Worm (Caenorhabditis elegans) whole organism, L1 larva: ENCODE data around the gene fbn-1.

Experiments
- C16A3.4 ChIP-seq: fragments of 150-350 bp; optimal IDR thresholded peaks from 2 replicates; lab custom pipeline; 2014; ENCODE audit warnings: missing biosample characterization, missing genetic modification characterization
- C34B4.2 ChIP-seq: sonication (generic microtip); optimal IDR thresholded peaks from 2 replicates; lab custom pipeline; 2017; ENCODE audit warnings: mild to moderate bottlenecking, missing genetic modification characterization, missing compliant biosample characterization
- F16B12.6 ChIP-seq: fragments of 150-350 bp; optimal IDR thresholded peaks from 2 replicates; lab custom pipeline; 2014; ENCODE audit warnings: missing biosample characterization, missing genetic modification characterization
- Y116A8C.19 ChIP-seq: sonication (generic microtip); optimal IDR thresholded peaks from 2 replicates; lab custom pipeline; 2016; ENCODE audit warnings: missing compliant biosample characterization, missing genetic modification characterization, borderline replicate concordance
- aha-1 ChIP-seq: fragments of 150-350 bp; optimal IDR thresholded peaks from 2 replicates; lab custom pipeline; 2014; ENCODE audit warnings: missing biosample characterization, missing genetic modification characterization
- alr-1 ChIP-seq: fragments of 200-800 bp; sonication (Bioruptor generic); optimal IDR thresholded peaks from 2 replicates; lab custom pipeline; 2018; ENCODE audit warnings: borderline replicate concordance, mild to moderate bottlenecking, missing genetic modification characterization, missing compliant biosample characterization
- blmp-1 ChIP-seq: fragments of 150-350 bp; optimal IDR thresholded peaks from 2 replicates; lab custom pipeline; 2014; ENCODE audit warnings: missing biosample characterization, missing genetic modification characterization
- ceh-82 ChIP-seq, 3 experiments: fragments of 150-350 bp in 1 of 3; sonication (generic microtip) in 2 of 3; optimal IDR thresholded peaks; 2 replicates each; lab custom pipeline; 2014 to 2017; ENCODE audit warnings: missing biosample characterization in 3 of 3, missing genetic modification characterization in 3 of 3
- ceh-88 ChIP-seq: fragments of 200-800 bp; sonication (Bioruptor generic); IDR thresholded peaks from 2 replicates; pipeline ENCODE4 v1.3.6; 2022; ENCODE audit warnings: missing genetic modification characterization, missing compliant biosample characterization
- ceh-90 ChIP-seq: sonication (generic microtip); optimal IDR thresholded peaks from 2 replicates; lab custom pipeline; 2016; ENCODE audit warnings: missing genetic modification characterization, missing compliant biosample characterization
- dpl-1 ChIP-seq, 3 experiments: fragments of 150-350 bp in 2 of 3; sonication (generic microtip) in 1 of 3; optimal IDR thresholded peaks; 2 replicates each; lab custom pipeline; 2014 to 2017; ENCODE audit warnings: missing biosample characterization in 3 of 3, missing genetic modification characterization in 3 of 3, missing genetic modification reagents in 3 of 3
- efl-1 ChIP-seq, 4 experiments: fragments of 150-350 bp; optimal IDR thresholded peaks in 3 of 4; peaks in 1 of 4; 1 replicate in 1 of 4; 2 replicates in 3 of 4; lab custom pipeline; 2014; ENCODE audit warnings: missing biosample characterization in 2 of 4, missing genetic modification characterization in 2 of 4, missing genetic modification reagents in 2 of 4
- egl-13 ChIP-seq: sonication (generic microtip); optimal IDR thresholded peaks from 2 replicates; lab custom pipeline; 2016; ENCODE audit warnings: missing genotype, missing genetic modification reagents, missing genetic modification characterization, missing compliant biosample characterization
- ets-5 ChIP-seq: fragments of 200-800 bp; sonication (Bioruptor generic); IDR thresholded peaks from 2 replicates; pipeline ENCODE4 v1.3.6; 2022; ENCODE audit warnings: missing genetic modification characterization, missing compliant biosample characterization
- fkh-4 ChIP-seq: sonication (generic microtip); optimal IDR thresholded peaks from 2 replicates; lab custom pipeline; 2016; ENCODE audit warnings: missing compliant biosample characterization, missing genetic modification characterization, borderline replicate concordance
- fkh-8 ChIP-seq: sonication (generic microtip); optimal IDR thresholded peaks from 2 replicates; lab custom pipeline; 2016; ENCODE audit warnings: mild to moderate bottlenecking, missing genetic modification characterization, missing compliant biosample characterization
- grh-1 ChIP-seq: fragments of 200-800 bp; sonication (Bioruptor generic); IDR thresholded peaks from 2 replicates; pipeline ENCODE4 v1.3.6; 2022; ENCODE audit warnings: missing genetic modification reagents, missing genetic modification characterization, missing compliant biosample characterization
- hlh-17 ChIP-seq: fragments of 200-800 bp; sonication (Bioruptor generic); optimal IDR thresholded peaks from 2 replicates; lab custom pipeline; 2018; ENCODE audit warnings: missing genetic modification characterization, mild to moderate bottlenecking, missing compliant biosample characterization, moderate library complexity, borderline replicate concordance
- hlh-4 ChIP-seq: sonication (generic microtip); optimal IDR thresholded peaks from 2 replicates; lab custom pipeline; 2016; ENCODE audit warnings: mild to moderate bottlenecking, missing genetic modification characterization, missing compliant biosample characterization
- hpl-2 ChIP-seq: fragments of 150-350 bp; optimal IDR thresholded peaks from 2 replicates; lab custom pipeline; 2014; ENCODE audit warnings: missing biosample characterization, missing genetic modification reagents, missing genetic modification characterization
- lin-15B ChIP-seq: fragments of 150-350 bp; sonication (generic microtip); optimal IDR thresholded peaks from 3 replicates; lab custom pipeline; 2014; ENCODE audit warnings: missing biosample characterization, missing genetic modification characterization
- lin-39 ChIP-seq: fragments of 150-350 bp; optimal IDR thresholded peaks from 2 replicates; lab custom pipeline; 2014; ENCODE audit warnings: missing biosample characterization, missing genetic modification reagents, missing genetic modification characterization
- lir-3 ChIP-seq: sonication (generic microtip); optimal IDR thresholded peaks from 2 replicates; lab custom pipeline; 2016; ENCODE audit warnings: mild to moderate bottlenecking, missing genetic modification characterization, moderate library complexity, missing compliant biosample characterization; ENCODE audit not compliant: poor library complexity
- mab-9 ChIP-seq: fragments of 200-800 bp; sonication (Bioruptor generic); IDR thresholded peaks from 2 replicates; pipeline ENCODE4 v1.3.6; 2022; ENCODE audit warnings: missing genetic modification reagents, missing genetic modification characterization, missing compliant biosample characterization
- mdl-1 ChIP-seq, 2 experiments: fragments of 150-350 bp; optimal IDR thresholded peaks; 2 replicates each; lab custom pipeline; 2014 to 2017; ENCODE audit warnings: missing biosample characterization in 2 of 2, missing genetic modification characterization in 2 of 2, inconsistent platforms in 1 of 2
- mef-2 ChIP-seq: fragments of 150-350 bp; optimal IDR thresholded peaks from 2 replicates; lab custom pipeline; 2014; ENCODE audit warnings: missing biosample characterization, missing genetic modification characterization
- mep-1 ChIP-seq: fragments of 150-350 bp; optimal IDR thresholded peaks from 2 replicates; lab custom pipeline; 2014; ENCODE audit warnings: missing biosample characterization, missing genetic modification characterization
- nhr-12 ChIP-seq: sonication (generic microtip); optimal IDR thresholded peaks from 2 replicates; lab custom pipeline; 2017; ENCODE audit warnings: missing biosample characterization, missing genetic modification characterization
- nhr-19 ChIP-seq: fragments of 200-800 bp; sonication (Bioruptor generic); conservative IDR thresholded peaks from 2 replicates; pipeline ENCODE4 v1.3.6; 2022; ENCODE audit warnings: missing genetic modification characterization, missing compliant biosample characterization
- nhr-20 ChIP-seq: sonication (generic microtip); optimal IDR thresholded peaks from 2 replicates; lab custom pipeline; 2016; ENCODE audit warnings: mild to moderate bottlenecking, missing genetic modification characterization, missing compliant biosample characterization
- nhr-237 ChIP-seq: fragments of 150-350 bp; optimal IDR thresholded peaks from 2 replicates; lab custom pipeline; 2014; ENCODE audit warnings: missing biosample characterization, missing genetic modification characterization
- nhr-71 ChIP-seq: sonication (generic microtip); optimal IDR thresholded peaks from 2 replicates; lab custom pipeline; 2016; ENCODE audit warnings: mild to moderate bottlenecking, missing genetic modification characterization, moderate library complexity, missing compliant biosample characterization
- nhr-84 ChIP-seq: sonication (generic microtip); optimal IDR thresholded peaks from 2 replicates; lab custom pipeline; 2017; ENCODE audit warnings: missing biosample characterization, missing genetic modification characterization
- nhr-85 ChIP-seq: sonication (generic microtip); peaks from one replicate; lab custom pipeline; 2016; ENCODE audit warnings: missing genetic modification characterization, inconsistent platforms, missing compliant biosample characterization
- nhr-90 ChIP-seq: sonication (generic microtip); optimal IDR thresholded peaks from 2 replicates; lab custom pipeline; 2016; ENCODE audit warnings: mild to moderate bottlenecking, missing genetic modification characterization, missing compliant biosample characterization; ENCODE audit not compliant: poor library complexity
- pag-3 ChIP-seq: sonication (generic microtip); optimal IDR thresholded peaks from 2 replicates; lab custom pipeline; 2017; ENCODE audit warnings: missing genetic modification characterization, mild to moderate bottlenecking, missing compliant biosample characterization, antibody characterized with exemption, borderline replicate concordance; ENCODE audit not compliant: insufficient read depth
- pax-3 ChIP-seq: fragments of 200-800 bp; sonication (Bioruptor generic); optimal IDR thresholded peaks from 2 replicates; lab custom pipeline; 2018; ENCODE audit warnings: mild to moderate bottlenecking, missing genetic modification characterization, moderate library complexity, missing compliant biosample characterization
- pqm-1 ChIP-seq: sonication (generic microtip); optimal IDR thresholded peaks from 3 replicates; lab custom pipeline; 2017; ENCODE audit warnings: missing biosample characterization, missing genetic modification characterization
- skn-1 ChIP-seq: fragments of 150-350 bp; optimal IDR thresholded peaks from 2 replicates; lab custom pipeline; 2014; ENCODE audit warnings: missing biosample characterization, missing genetic modification characterization
- snu-23 ChIP-seq: sonication (generic microtip); optimal IDR thresholded peaks from 2 replicates; lab custom pipeline; 2016; ENCODE audit warnings: missing genetic modification characterization, missing compliant biosample characterization
- sox-4 ChIP-seq: sonication (generic microtip); optimal IDR thresholded peaks from 2 replicates; lab custom pipeline; 2016; ENCODE audit warnings: missing genetic modification characterization, missing compliant biosample characterization
- sptf-1 ChIP-seq: fragments of 150-350 bp; optimal IDR thresholded peaks from 2 replicates; lab custom pipeline; 2014; ENCODE audit warnings: missing biosample characterization, missing genetic modification characterization
- sup-37 ChIP-seq: fragments of 200-800 bp; sonication (Bioruptor generic); optimal IDR thresholded peaks from 2 replicates; lab custom pipeline; 2018; ENCODE audit warnings: mild to moderate bottlenecking, missing genetic modification characterization, missing compliant biosample characterization
- swsn-7 ChIP-seq: sonication (generic microtip); optimal IDR thresholded peaks from 2 replicates; lab custom pipeline; 2016; ENCODE audit warnings: missing genetic modification characterization, missing compliant biosample characterization
- unc-62 ChIP-seq: fragments of 150-350 bp; optimal IDR thresholded peaks from 2 replicates; lab custom pipeline; 2014; ENCODE audit warnings: missing biosample characterization, missing genetic modification reagents, missing genetic modification characterization
- unc-98 ChIP-seq: fragments of 200-800 bp; sonication (Bioruptor generic); IDR thresholded peaks from 2 replicates; pipeline ENCODE4 v1.3.6; 2022; ENCODE audit warnings: missing genetic modification characterization, missing compliant biosample characterization
- vab-15 ChIP-seq: sonication (generic microtip); optimal IDR thresholded peaks from 2 replicates; lab custom pipeline; 2017; ENCODE audit warnings: missing genotype, mild to moderate bottlenecking, missing genetic modification characterization, missing compliant biosample characterization
- xbp-1 ChIP-seq: sonication (generic microtip); optimal IDR thresholded peaks from 2 replicates; lab custom pipeline; 2016; ENCODE audit warnings: missing genetic modification characterization, missing compliant biosample characterization
- zag-1 ChIP-seq: fragments of 150-350 bp; optimal IDR thresholded peaks from 2 replicates; lab custom pipeline; 2014; ENCODE audit warnings: missing biosample characterization, missing genetic modification characterization
- zip-4 ChIP-seq: fragments of 200-800 bp; sonication (Bioruptor generic); optimal IDR thresholded peaks from 2 replicates; lab custom pipeline; 2018; ENCODE audit warnings: mild to moderate bottlenecking, missing genetic modification characterization, moderate library complexity, missing compliant biosample characterization
- ztf-11 ChIP-seq, 2 experiments: sonication (generic microtip); optimal IDR thresholded peaks; 2 replicates each; lab custom pipeline; 2016 to 2017; ENCODE audit warnings: missing genetic modification characterization in 2 of 2, missing biosample characterization in 1 of 2, missing compliant biosample characterization in 1 of 2
- ztf-4 ChIP-seq: fragments of 150-350 bp; optimal IDR thresholded peaks from 2 replicates; lab custom pipeline; 2014; ENCODE audit warnings: missing biosample characterization, missing genetic modification characterization

Gene fbn-1

ce11 chrIII:7659440-7659839, 34.3 kb downstream of the fbn-1 start (continued):
- no peak for TF ChIP-seq lir-3 (tag; lab: Kevin White, UChicago)
- peak; percentile 38 for TF ChIP-seq swsn-7 (tag; lab: Kevin White, UChicago)
- peak; percentile 21 for TF ChIP-seq xbp-1 (tag; lab: Kevin White, UChicago)
- no peak for TF ChIP-seq Y116A8C.19 (tag; lab: Kevin White, UChicago)
- peak; percentile 14 for TF ChIP-seq nhr-20
- TF ChIP-seq pqm-1, result no peak
- TF ChIP-seq alr-1 (tag; lab: Kevin White, UChicago), result no peak
- no peak for TF ChIP-seq unc-62
- peak in 2 of 3 experiments; percentile 31 to 64 for TF ChIP-seq ceh-82 (tag; optimal IDR thresholded peaks at IDR 0.05; lab: Kevin White, UChicago)
- peak; percentile 60 for TF ChIP-seq nhr-71 (tag; lab: Kevin White, UChicago)
- TF ChIP-seq unc-98 (GFP tag; lab: Robert Waterston, UW), result no peak
- no peak for TF ChIP-seq sox-4 (tag; lab: Kevin White, UChicago)
- no peak for TF ChIP-seq aha-1 (tag; lab: Kevin White, UChicago)
- TF ChIP-seq C16A3.4 (tag; lab: Kevin White, UChicago), result peak; percentile 58
- TF ChIP-seq nhr-12, result no peak
- peak; percentile 61 for TF ChIP-seq snu-23 (GFP tag; lab: Kevin White, UChicago)
- no peak for TF ChIP-seq sptf-1 (tag; lab: Kevin White, UChicago)
- TF ChIP-seq fkh-8 (tag; lab: Kevin White, UChicago), result peak; percentile 75
- no peak for TF ChIP-seq C34B4.2 (tag; lab: Kevin White, UChicago)
- no peak for TF ChIP-seq ceh-90 (tag; lab: Kevin White, UChicago)
- TF ChIP-seq grh-1 (GFP tag; lab: Robert Waterston, UW), result no peak
- no peak for TF ChIP-seq mef-2 (tag; lab: Kevin White, UChicago)
- peak; percentile 23 for TF ChIP-seq egl-13 (tag; lab: Kevin White, UChicago)
- TF ChIP-seq ceh-88 (GFP tag; lab: Robert Waterston, UW), result no peak
- TF ChIP-seq mab-9 (GFP tag; lab: Robert Waterston, UW), result no peak
- TF ChIP-seq nhr-85, result no peak
- TF ChIP-seq nhr-90, result no peak
- TF ChIP-seq ets-5, result no peak
- TF ChIP-seq ztf-11 (tag; optimal IDR thresholded peaks at IDR 0.05; lab: Kevin White, UChicago), result peak in 1 of 2 experiments; percentile 28
- TF ChIP-seq nhr-19 (GFP tag; lab: Robert Waterston, UW), result peak; percentile 25; the same call in 1 of the 2 replicates
- TF ChIP-seq sup-37 (GFP tag; lab: Kevin White, UChicago), result no peak
- no peak for TF ChIP-seq blmp-1 (tag; lab: Kevin White, UChicago)
- TF ChIP-seq F16B12.6, result peak; percentile 5
- no peak for TF ChIP-seq pag-3 (tag; lab: Kevin White, UChicago)
- TF ChIP-seq mdl-1 (tag; optimal IDR thresholded peaks at IDR 0.05; lab: Kevin White, UChicago), result peak in 1 of 2 experiments; percentile 57
- peak; percentile 81 for TF ChIP-seq mep-1 (tag; lab: Kevin White, UChicago)
- no peak for TF ChIP-seq vab-15 (tag; lab: Kevin White, UChicago)
- peak; percentile 35 to 46 for TF ChIP-seq efl-1 (optimal IDR thresholded peaks at IDR 0.05; lab: Kevin White, UChicago)
- TF ChIP-seq efl-1 (GFP tag; optimal IDR thresholded peaks at IDR 0.05 in 1 of 2; lab: Kevin White, UChicago), result no peak
- TF ChIP-seq hlh-17, result no peak
- TF ChIP-seq lin-39 (tag; lab: Kevin White, UChicago), result no peak
- TF ChIP-seq hlh-4 (tag; lab: Kevin White, UChicago), result no peak
- TF ChIP-seq ztf-4 (tag; lab: Kevin White, UChicago), result no peak
- no peak for TF ChIP-seq skn-1 (tag; lab: Kevin White, UChicago)
- TF ChIP-seq pax-3 (tag; lab: Kevin White, UChicago), result no peak
- TF ChIP-seq nhr-237, result no peak
- no peak for TF ChIP-seq fkh-4 (tag; lab: Kevin White, UChicago)
- peak in 1 of 3 experiments; percentile 40 for TF ChIP-seq dpl-1 (GFP tag; optimal IDR thresholded peaks at IDR 0.05; lab: Kevin White, UChicago)
- TF ChIP-seq hpl-2 (GFP tag; lab: Kevin White, UChicago), result no peak
- no peak for TF ChIP-seq nhr-84 (tag; lab: Kevin White, UChicago)
- TF ChIP-seq zip-4 (GFP tag; lab: Kevin White, UChicago), result no peak
- TF ChIP-seq lin-15B (tag; lab: Kevin White, UChicago), result no peak
- no peak for TF ChIP-seq zag-1 (tag; lab: Kevin White, UChicago)
